Fruit fly (Drosophila melanogaster): ENCODE results near the gene mtgo.

Gene mtgo

DNA sequence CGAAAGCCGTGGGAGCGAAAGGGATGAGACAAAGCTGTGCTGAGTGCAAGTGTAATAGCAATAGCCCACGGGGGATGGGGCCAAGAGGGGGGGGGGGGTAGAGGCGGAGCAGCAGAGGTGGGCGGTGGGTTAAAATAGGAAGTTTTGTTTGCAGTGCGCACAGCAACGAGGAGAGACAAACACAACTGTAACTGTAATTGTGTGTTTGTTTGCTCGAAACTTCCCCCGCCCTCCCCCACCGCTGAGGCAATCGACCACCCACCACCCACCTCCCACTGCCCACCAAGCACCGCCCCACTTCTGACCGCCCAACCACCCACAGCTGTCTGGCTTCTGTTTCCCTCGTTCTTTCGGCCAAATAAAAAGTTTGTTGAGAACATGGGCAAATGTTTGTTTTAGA is 4.0 kb upstream of the mtgo start (continued):
- TF ChIP-seq exex (tag; optimal IDR thresholded peaks at IDR 0.05): no peak
- TF ChIP-seq cg (GFP tag; optimal IDR thresholded peaks at IDR 0.05): peak; percentile 39
- no peak for TF ChIP-seq Bgb (GFP tag; IDR thresholded peaks at IDR 0.05; ENCODE audit: partially characterized antibody)
- no peak for TF ChIP-seq lov (optimal IDR thresholded peaks at IDR 0.05)
- 0 out of 3 replicates have a peak, but pooled peaks have one; percentile 23 for TF ChIP-seq lov (GFP tag; IDR thresholded peaks at IDR 0.05)
- TF ChIP-seq CG1792 (GFP tag; optimal IDR thresholded peaks at IDR 0.05): no peak
- no peak for TF ChIP-seq CG10565 (GFP tag; optimal IDR thresholded peaks at IDR 0.05)
- no peak for TF ChIP-seq CG6813 (GFP tag; optimal IDR thresholded peaks at IDR 0.05)
- TF ChIP-seq fd3F (GFP tag; optimal IDR thresholded peaks at IDR 0.05): no peak
- TF ChIP-seq CG43689 (GFP tag; IDR thresholded peaks at IDR 0.05): 0 out of 2 replicates have a peak, but pooled peaks have one; percentile 32
- TF ChIP-seq CG16815 (GFP tag; optimal IDR thresholded peaks at IDR 0.05): no peak
- no peak for TF ChIP-seq CG8281 (tag; optimal IDR thresholded peaks at IDR 0.05)
- TF ChIP-seq CG1603 (tag; optimal IDR thresholded peaks at IDR 0.05): peak; percentile 1
- TF ChIP-seq Adf1 (GFP tag; IDR thresholded peaks at IDR 0.05): peak; percentile 57; the same call in 1 of the 2 replicates
- TF ChIP-seq CG17568 (GFP tag; optimal IDR thresholded peaks at IDR 0.05): no peak
- no peak for TF ChIP-seq maf-S (GFP tag; optimal IDR thresholded peaks at IDR 0.05)
- TF ChIP-seq CG10147 (GFP tag; optimal IDR thresholded peaks at IDR 0.05): no peak
- TF ChIP-seq gro (GFP tag; optimal IDR thresholded peaks at IDR 0.05): no peak
- no peak for TF ChIP-seq Sox102F (GFP tag; optimal IDR thresholded peaks at IDR 0.05)
- no peak for TF ChIP-seq HmgD (GFP tag; optimal IDR thresholded peaks at IDR 0.05)
- TF ChIP-seq CG6654 (GFP tag; optimal IDR thresholded peaks at IDR 0.05): no peak
- TF ChIP-seq Tbp (GFP tag; optimal IDR thresholded peaks at IDR 0.05): no peak
- TF ChIP-seq Neu2 (GFP tag; optimal IDR thresholded peaks at IDR 0.05; ENCODE audit: borderline replicate concordance): no peak
- TF ChIP-seq otp (GFP tag; IDR thresholded peaks at IDR 0.05): 0 out of 3 replicates have a peak, but pooled peaks have one; percentile 48
- no peak for TF ChIP-seq knrl (GFP tag; IDR thresholded peaks at IDR 0.05; ENCODE audit: partially characterized antibody)
- TF ChIP-seq CG3726 (GFP tag; IDR thresholded peaks at IDR 0.05): no peak
- TF ChIP-seq Meics (GFP tag; optimal IDR thresholded peaks at IDR 0.05): no peak
- TF ChIP-seq D19B (GFP tag; optimal IDR thresholded peaks at IDR 0.05): no peak
- TF ChIP-seq bigmax (GFP tag; optimal IDR thresholded peaks at IDR 0.05): no peak
- no peak for TF ChIP-seq Nf-YC (tag; optimal IDR thresholded peaks at IDR 0.05)
- TF ChIP-seq CG17186 (GFP tag; optimal IDR thresholded peaks at IDR 0.05): peak; percentile 1
- TF ChIP-seq nmo (GFP tag; optimal IDR thresholded peaks at IDR 0.05): no peak
- TF ChIP-seq pb (GFP tag; optimal IDR thresholded peaks at IDR 0.05): no peak
- TF ChIP-seq sisA (GFP tag; IDR thresholded peaks at IDR 0.05): no peak
- TF ChIP-seq Doc2 (GFP tag; IDR thresholded peaks at IDR 0.05): no peak
- TF ChIP-seq onecut (GFP tag; IDR thresholded peaks at IDR 0.05): no peak
- no peak for TF ChIP-seq ham (GFP tag; IDR thresholded peaks at IDR 0.05)
- no peak for TF ChIP-seq E2f1 (GFP tag; IDR thresholded peaks at IDR 0.05)
- TF ChIP-seq gcm (GFP tag; optimal IDR thresholded peaks at IDR 0.05): no peak
- TF ChIP-seq Hr3 (GFP tag; optimal IDR thresholded peaks at IDR 0.05): no peak
- no peak for TF ChIP-seq eve (GFP tag; optimal IDR thresholded peaks at IDR 0.05)
- TF ChIP-seq CG12236 (GFP tag; optimal IDR thresholded peaks at IDR 0.05): no peak
- no peak for TF ChIP-seq en (GFP tag; optimal IDR thresholded peaks at IDR 0.05)
- no peak for TF ChIP-seq CG10979 (tag; optimal IDR thresholded peaks at IDR 0.05)
- TF ChIP-seq CG6689 (GFP tag; IDR thresholded peaks at IDR 0.05): no peak
- no peak for TF ChIP-seq cato (GFP tag; optimal IDR thresholded peaks at IDR 0.05; ENCODE audit: borderline replicate concordance)
- TF ChIP-seq Opbp (GFP tag; IDR thresholded peaks at IDR 0.05; ENCODE audit: partially characterized antibody): no peak
- 0 out of 3 replicates have a peak, but pooled peaks have one; percentile 18 for TF ChIP-seq Mrtf (GFP tag; IDR thresholded peaks at IDR 0.05)
- no peak for TF ChIP-seq CG10654 (GFP tag; optimal IDR thresholded peaks at IDR 0.05)
- no peak for TF ChIP-seq CG18476 (GFP tag; optimal IDR thresholded peaks at IDR 0.05)
- 0 out of 3 replicates have a peak, but pooled peaks have one; percentile 33 for TF ChIP-seq CG11093 (GFP tag; IDR thresholded peaks at IDR 0.05)

Data from whole organism, embryonic.